Worm (Caenorhabditis elegans): ENCODE data around the gene ZC518.8.

- TF ChIP-seq sea-1 (GFP tag; conservative IDR thresholded peaks at IDR 0.05) (no peak), F13C5.2 (tag; optimal IDR thresholded peaks at IDR 0.05) (no peak)
Measured at ce11 chrIV:12389951-12390350, 28.2 kb upstream of the ZC518.8 start, which contains the start of gene spe-45.
